Worm (Caenorhabditis elegans): ENCODE measurements around the gene elf-1.

DNA sequence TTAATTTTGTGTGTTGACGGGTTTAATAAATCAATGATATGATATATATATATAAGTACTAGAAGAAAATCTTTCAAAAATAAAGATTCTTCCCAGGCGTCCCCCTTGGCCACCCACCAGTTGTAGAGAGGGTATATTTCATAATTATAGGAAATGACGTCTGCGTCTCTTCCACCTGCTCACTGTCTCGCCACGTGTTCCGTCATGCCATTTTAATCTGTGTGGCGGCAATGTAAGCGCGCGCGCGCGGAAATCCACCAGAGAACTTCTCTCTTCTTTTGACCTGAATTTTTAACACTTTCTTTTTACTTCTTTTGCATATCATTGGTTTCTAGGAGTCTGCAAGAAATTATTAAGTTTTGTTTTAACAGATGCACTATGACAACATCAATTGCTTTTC lies 34.6 kb upstream of the elf-1 start:
- TF ChIP-seq nhr-76 (tag; optimal IDR thresholded peaks at IDR 0.05) (no peak), ztf-11 (tag; optimal IDR thresholded peaks at IDR 0.05) (no peak), bed-3 (GFP tag; optimal IDR thresholded peaks at IDR 0.05) (no peak), snpc-4 (tag; optimal IDR thresholded peaks at IDR 0.05) (no peak), unc-120 (tag; optimal IDR thresholded peaks at IDR 0.05; ENCODE audit: poor library complexity, severe bottlenecking) (no peak)

Data from whole organism, mixed stage, embryonic.